Worm (Caenorhabditis elegans) whole organism, L3 larva: ENCODE measurements around the gene svh-5.

ENCODE experiments used
- R02D3.7 ChIP-seq: fragments of 150-350 bp; optimal IDR thresholded peaks from 2 replicates; lab custom pipeline; 2014; ENCODE audit warnings: missing biosample characterization, missing genetic modification characterization
- aly-2 ChIP-seq: fragments of 150-350 bp; optimal IDR thresholded peaks from 2 replicates; lab custom pipeline; 2014; ENCODE audit warnings: missing biosample characterization, missing genetic modification characterization
- ceh-16 ChIP-seq: sonication (generic microtip); optimal IDR thresholded peaks from 2 replicates; lab custom pipeline; 2017; ENCODE audit warnings: missing biosample characterization, missing genetic modification characterization
- ceh-28 ChIP-seq: fragments of 150-350 bp; optimal IDR thresholded peaks from 2 replicates; lab custom pipeline; 2014; ENCODE audit warnings: missing biosample characterization, missing genetic modification reagents, missing genetic modification characterization
- ceh-82 ChIP-seq: fragments of 150-350 bp; optimal IDR thresholded peaks from 2 replicates; lab custom pipeline; 2014; ENCODE audit warnings: missing biosample characterization, missing genetic modification characterization
- daf-12 ChIP-seq: fragments of 150-350 bp; optimal IDR thresholded peaks from 2 replicates; lab custom pipeline; 2014; ENCODE audit warnings: missing biosample characterization, missing genetic modification reagents, missing genetic modification characterization
- egl-5 ChIP-seq: fragments of 150-350 bp; optimal IDR thresholded peaks from 2 replicates; lab custom pipeline; 2017; ENCODE audit warnings: missing biosample characterization, missing genetic modification reagents, missing genetic modification characterization, inconsistent platforms
- elt-1 ChIP-seq: fragments of 150-350 bp; optimal IDR thresholded peaks from 2 replicates; lab custom pipeline; 2014; ENCODE audit warnings: missing biosample characterization, missing genetic modification characterization
- elt-2 ChIP-seq: sonication (generic microtip); optimal IDR thresholded peaks from 2 replicates; lab custom pipeline; 2016; ENCODE audit warnings: missing genetic modification reagents, mild to moderate bottlenecking, missing genetic modification characterization, missing compliant biosample characterization
- elt-3 ChIP-seq, 3 experiments: fragments of 150-350 bp in 1 of 3; sonication (generic microtip) in 2 of 3; optimal IDR thresholded peaks; 2 replicates in 2 of 3; 4 replicates in 1 of 3; lab custom pipeline; 2014 to 2017; ENCODE audit warnings: missing biosample characterization in 3 of 3, missing genetic modification characterization in 3 of 3
- eor-1 ChIP-seq, 2 experiments: fragments of 150-350 bp; optimal IDR thresholded peaks; 2 replicates each; lab custom pipeline; 2014 to 2018; ENCODE audit warnings: missing biosample characterization in 2 of 2, missing genetic modification characterization in 2 of 2
- fkh-10 ChIP-seq: sonication (generic microtip); optimal IDR thresholded peaks from 2 replicates; lab custom pipeline; 2017; ENCODE audit warnings: missing biosample characterization, missing genetic modification reagents, missing genetic modification characterization
- fkh-2 ChIP-seq: fragments of 150-350 bp; optimal IDR thresholded peaks from 2 replicates; lab custom pipeline; 2014; ENCODE audit warnings: missing biosample characterization, missing genetic modification reagents, missing genetic modification characterization
- lin-15B ChIP-seq: fragments of 150-350 bp; optimal IDR thresholded peaks from 2 replicates; lab custom pipeline; 2014; ENCODE audit warnings: missing biosample characterization, missing genetic modification characterization
- lin-39 ChIP-seq: fragments of 150-350 bp; optimal IDR thresholded peaks from 2 replicates; lab custom pipeline; 2018; ENCODE audit warnings: missing biosample characterization, missing genetic modification reagents, missing genetic modification characterization
- lsy-12 ChIP-seq: sonication (generic microtip); optimal IDR thresholded peaks from 2 replicates; lab custom pipeline; 2016; ENCODE audit warnings: mild to moderate bottlenecking, missing genetic modification characterization, missing compliant biosample characterization
- mdl-1 ChIP-seq: fragments of 150-350 bp; optimal IDR thresholded peaks from 2 replicates; lab custom pipeline; 2014; ENCODE audit warnings: missing biosample characterization, missing genetic modification characterization
- nfya-1 ChIP-seq: sonication (generic microtip); optimal IDR thresholded peaks from 2 replicates; lab custom pipeline; 2017; ENCODE audit warnings: missing genetic modification characterization, mild to moderate bottlenecking, missing compliant biosample characterization, antibody characterized with exemption, moderate library complexity; ENCODE audit not compliant: insufficient read depth
- nhr-12 ChIP-seq: fragments of 150-350 bp; optimal IDR thresholded peaks from 2 replicates; lab custom pipeline; 2014; ENCODE audit warnings: missing biosample characterization, missing genetic modification characterization
- nhr-23 ChIP-seq: fragments of 150-350 bp; optimal IDR thresholded peaks from 2 replicates; lab custom pipeline; 2014; ENCODE audit warnings: missing biosample characterization, missing genetic modification reagents, missing genetic modification characterization
- nhr-25 ChIP-seq: sonication (generic microtip); optimal IDR thresholded peaks from 2 replicates; lab custom pipeline; 2017; ENCODE audit warnings: missing biosample characterization, missing genetic modification characterization
- nhr-43 ChIP-seq: sonication (generic microtip); optimal IDR thresholded peaks from 2 replicates; lab custom pipeline; 2016; ENCODE audit warnings: mild to moderate bottlenecking, missing genetic modification characterization, missing compliant biosample characterization; ENCODE audit not compliant: poor library complexity, severe bottlenecking
- nhr-67 ChIP-seq: fragments of 150-350 bp; optimal IDR thresholded peaks from 2 replicates; lab custom pipeline; 2014; ENCODE audit warnings: missing biosample characterization, missing genetic modification characterization
- pha-4 ChIP-seq: fragments of 150-350 bp; optimal IDR thresholded peaks from 2 replicates; lab custom pipeline; 2014; ENCODE audit warnings: missing biosample characterization, missing genetic modification reagents, missing genetic modification characterization
- tbx-2 ChIP-seq: sonication (generic microtip); optimal IDR thresholded peaks from 2 replicates; lab custom pipeline; 2016; ENCODE audit warnings: mild to moderate bottlenecking, missing genetic modification characterization, missing compliant biosample characterization
- unc-39 ChIP-seq: sonication (generic microtip); optimal IDR thresholded peaks from 4 replicates; lab custom pipeline; 2017; ENCODE audit warnings: missing biosample characterization, missing genetic modification characterization
- unc-62 ChIP-seq: fragments of 150-350 bp; sonication (generic microtip); optimal IDR thresholded peaks from 4 replicates; lab custom pipeline; 2014; ENCODE audit warnings: missing biosample characterization, missing genetic modification reagents, missing genetic modification characterization
- zag-1 ChIP-seq: fragments of 150-350 bp; optimal IDR thresholded peaks from 2 replicates; lab custom pipeline; 2014; ENCODE audit warnings: missing biosample characterization, missing genetic modification characterization
- ztf-4 ChIP-seq: fragments of 150-350 bp; optimal IDR thresholded peaks from 2 replicates; lab custom pipeline; 2014; ENCODE audit warnings: missing biosample characterization, missing genetic modification characterization

svh-5 gene

DNA sequence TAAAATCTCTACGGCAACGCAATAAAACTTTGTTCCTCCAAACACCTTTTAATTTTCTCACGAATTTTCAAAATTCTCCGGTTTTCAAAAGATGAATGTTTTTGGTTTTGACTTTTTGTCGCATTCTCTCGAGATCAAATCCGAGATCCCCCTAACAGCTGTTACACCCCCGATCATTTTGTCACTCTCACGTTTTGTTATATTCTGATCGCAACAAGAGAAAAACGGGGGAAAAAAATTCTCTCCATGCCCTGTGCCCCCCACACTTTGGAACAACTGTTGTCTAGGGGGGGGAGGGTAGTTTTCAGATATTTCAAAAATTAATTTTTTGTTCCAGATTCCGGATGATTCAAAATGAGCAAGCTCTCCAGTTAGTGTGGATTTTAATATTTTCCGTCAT, 39.4 kb downstream of the svh-5 start:
- TF ChIP-seq nfya-1 (peak; percentile 8), unc-39 (tag; lab: Kevin White, UChicago) (no peak), ztf-4 (tag; lab: Kevin White, UChicago) (no peak), elt-3 (tag; optimal IDR thresholded peaks at IDR 0.05; lab: Kevin White, UChicago) (no peak), unc-62 (GFP tag; lab: Kevin White, UChicago) (no peak)

DNA sequence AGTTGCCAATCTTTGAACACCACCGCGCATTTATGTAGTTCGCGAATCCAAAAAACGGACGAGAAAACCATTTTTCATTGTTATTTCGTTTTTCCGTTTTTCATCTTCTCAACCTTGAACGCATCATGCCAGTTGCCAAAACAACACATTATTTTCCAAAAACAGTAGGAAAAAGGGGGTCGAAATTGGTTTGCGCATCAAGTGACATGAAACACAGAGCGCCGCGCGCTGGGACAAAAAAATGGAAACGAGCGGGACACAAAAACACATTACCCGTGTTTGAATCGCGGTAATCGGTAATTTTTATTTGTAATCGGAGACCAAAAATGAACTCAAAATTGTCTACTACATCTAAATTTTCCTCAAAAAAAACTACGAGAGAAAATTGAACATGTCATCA, 41.2 kb downstream of the svh-5 start:
- TF ChIP-seq nhr-23 (tag; lab: Kevin White, UChicago) (no peak), tbx-2 (tag; lab: Kevin White, UChicago) (no peak), ceh-82 (tag; lab: Kevin White, UChicago) (no peak)

DNA sequence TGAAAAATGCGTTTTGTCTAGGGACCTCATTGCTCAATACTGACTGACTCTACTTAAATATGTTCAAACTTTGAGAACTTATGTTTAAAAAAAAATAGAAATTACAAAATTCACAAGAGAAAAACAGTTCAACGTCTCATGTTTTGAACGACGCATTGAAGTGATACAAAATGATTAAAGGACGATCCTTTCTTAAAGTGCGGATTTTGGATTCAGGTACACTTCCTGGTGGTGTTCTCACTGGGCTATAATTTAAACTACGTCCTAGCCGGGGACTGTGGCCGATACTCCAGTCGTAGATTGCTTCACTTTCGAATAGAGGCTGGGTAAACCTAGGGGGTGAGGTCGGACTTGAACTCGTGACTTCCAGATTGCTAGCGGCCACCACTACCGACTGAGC, 42.0 kb downstream of the svh-5 start:
- no peak for TF ChIP-seq mdl-1 (tag; lab: Kevin White, UChicago)
- no peak for TF ChIP-seq elt-3 (tag; optimal IDR thresholded peaks at IDR 0.05; lab: Kevin White, UChicago)
- TF ChIP-seq ceh-82 (tag; lab: Kevin White, UChicago) = no peak
- TF ChIP-seq lin-39 (tag; lab: Kevin White, UChicago) = no peak
- no peak for TF ChIP-seq pha-4 (tag; lab: Kevin White, UChicago)
- TF ChIP-seq nhr-12 (tag; lab: Kevin White, UChicago) = no peak
- TF ChIP-seq eor-1 (tag; optimal IDR thresholded peaks at IDR 0.05; lab: Kevin White, UChicago) = no peak
- TF ChIP-seq, all 47 proteins: peak for 0

DNA sequence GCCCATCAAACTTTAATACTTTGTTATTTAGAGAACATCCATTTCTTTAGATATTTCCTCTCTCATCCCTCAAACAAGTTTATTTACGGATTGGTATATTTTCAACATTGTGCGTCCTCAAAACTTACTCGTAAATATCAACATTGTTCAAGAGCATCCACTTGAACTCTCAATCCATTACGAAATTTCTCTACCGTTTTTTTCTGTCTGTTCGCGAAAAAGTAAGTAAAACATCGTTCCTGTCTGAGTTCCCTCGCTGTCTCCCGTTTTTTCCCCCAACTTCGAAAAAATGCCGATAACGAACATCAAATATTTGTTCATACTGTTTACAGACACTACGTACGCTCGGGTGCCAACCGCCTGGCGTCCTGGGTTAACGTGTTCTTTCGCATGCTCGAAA, 42.7 kb downstream of the svh-5 start:
- TF ChIP-seq R02D3.7 (tag; lab: Kevin White, UChicago) (no peak), pha-4 (tag; lab: Kevin White, UChicago) (peak; percentile 99), nhr-43 (tag; lab: Kevin White, UChicago) (no peak), ceh-16 (tag; lab: Kevin White, UChicago) (no peak)

DNA sequence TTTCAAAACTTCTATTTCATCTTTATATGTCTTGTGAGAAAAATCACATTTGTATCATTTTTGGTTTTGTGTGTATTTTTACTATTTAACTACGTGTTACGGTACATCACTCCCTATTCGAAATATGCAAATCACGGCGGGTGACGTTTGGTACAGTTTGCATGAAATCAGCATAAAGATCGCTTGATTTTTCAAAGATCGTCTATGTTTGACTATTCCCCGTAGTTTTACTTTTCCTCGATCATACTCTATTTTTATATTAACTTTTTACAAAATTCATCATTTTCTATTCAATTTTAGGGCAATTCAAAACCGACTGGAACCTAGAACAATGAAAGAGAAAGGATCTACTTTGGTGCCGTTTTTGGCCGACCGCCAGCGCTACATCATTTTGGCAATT, 47.0 kb downstream of the svh-5 start, which contains the start of gene Y15E3A.4:
TSS of gene Y15E3A.4 (plus strand) at position 301 of the 400 bp plus-strand sequence.
- TF ChIP-seq nhr-43 (tag; lab: Kevin White, UChicago) (no peak), lsy-12 (no peak), R02D3.7 (tag; lab: Kevin White, UChicago) (no peak), daf-12 (tag; lab: Kevin White, UChicago) (no peak)

DNA sequence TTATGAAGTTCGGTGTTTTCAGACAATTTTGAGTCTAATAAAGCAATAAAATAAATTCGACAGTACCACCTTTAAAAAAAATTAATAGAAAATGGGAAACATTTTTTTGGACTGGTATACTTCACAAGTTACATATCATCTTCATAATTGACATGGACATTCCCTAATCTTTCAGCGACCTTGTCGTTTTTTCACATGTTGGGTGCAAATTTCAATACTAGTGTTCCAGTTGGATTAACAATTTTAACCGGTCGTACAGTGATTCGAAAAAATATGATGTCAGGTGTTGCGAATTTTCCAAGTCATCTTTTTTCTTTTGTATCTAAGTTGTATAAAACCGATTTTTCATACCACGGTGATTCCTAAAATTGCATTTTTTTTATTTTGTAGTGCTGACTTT, 49.3 kb downstream of the svh-5 start:
- TF ChIP-seq zag-1 (tag; lab: Kevin White, UChicago) = no peak
- no peak for TF ChIP-seq lin-15B (tag; lab: Kevin White, UChicago)
- no peak for TF ChIP-seq nhr-43 (tag; lab: Kevin White, UChicago)
- no peak for TF ChIP-seq elt-1 (tag; lab: Kevin White, UChicago)
- no peak for TF ChIP-seq elt-2
- no peak for TF ChIP-seq eor-1 (tag; optimal IDR thresholded peaks at IDR 0.05; lab: Kevin White, UChicago)
- TF ChIP-seq fkh-10 (GFP tag; lab: Kevin White, UChicago) = no peak
- TF ChIP-seq nhr-67 (tag; lab: Kevin White, UChicago) = no peak
- no peak for TF ChIP-seq egl-5 (tag; lab: Kevin White, UChicago)
- no peak for TF ChIP-seq fkh-2 (tag; lab: Kevin White, UChicago)
- TF ChIP-seq nfya-1 = no peak

DNA sequence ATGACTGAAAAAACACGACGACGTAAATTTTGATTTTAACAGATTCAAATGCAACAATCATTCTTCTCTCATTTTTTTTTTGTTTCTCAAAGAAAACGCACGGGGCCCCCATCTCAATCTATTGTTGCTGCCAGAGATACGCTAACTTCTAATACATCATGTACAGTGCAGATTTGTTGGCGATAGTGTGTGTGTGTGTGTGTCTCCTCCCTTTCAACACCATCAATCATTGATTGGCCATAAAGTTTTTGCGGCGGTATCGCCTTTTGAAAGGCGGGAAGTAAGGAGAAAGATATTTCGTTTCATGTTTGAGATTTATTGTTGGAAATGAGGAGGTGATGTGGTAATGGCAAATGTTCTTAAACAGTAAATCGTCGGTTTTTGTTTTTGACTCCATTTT, 50.4 kb downstream of the svh-5 start:
- no peak for TF ChIP-seq aly-2 (tag; lab: Kevin White, UChicago)
- no peak for TF ChIP-seq mdl-1 (tag; lab: Kevin White, UChicago)
- TF ChIP-seq elt-1 (tag; lab: Kevin White, UChicago) = peak; percentile 92
- peak in 1 of 3 experiments; percentile 18 for TF ChIP-seq elt-3 (tag; optimal IDR thresholded peaks at IDR 0.05; lab: Kevin White, UChicago)
- TF ChIP-seq unc-62 (GFP tag; lab: Kevin White, UChicago) = peak; percentile 22
- peak; percentile 34 for TF ChIP-seq nhr-23 (tag; lab: Kevin White, UChicago)
- TF ChIP-seq ceh-28 (tag; lab: Kevin White, UChicago) = no peak
- peak; percentile 6 for TF ChIP-seq nfya-1
- peak; percentile 72 for TF ChIP-seq nhr-25 (tag; lab: Kevin White, UChicago)
- peak; percentile 15 for TF ChIP-seq nhr-43 (tag; lab: Kevin White, UChicago)
